Worm (Caenorhabditis elegans) whole organism, L4/young adult: ENCODE results near the gene arp-1.

Experiments used
- W03F9.2 ChIP-seq: fragments of 150-350 bp; optimal IDR thresholded peaks from 2 replicates; lab custom pipeline; 2014; ENCODE audit warnings: missing biosample characterization, missing genetic modification characterization
- him-1 ChIP-seq: sonication (generic microtip); optimal IDR thresholded peaks from 2 replicates; lab custom pipeline; 2016; ENCODE audit warnings: missing genotype, missing genetic modification reagents, missing genetic modification characterization, missing compliant biosample characterization

DNA sequence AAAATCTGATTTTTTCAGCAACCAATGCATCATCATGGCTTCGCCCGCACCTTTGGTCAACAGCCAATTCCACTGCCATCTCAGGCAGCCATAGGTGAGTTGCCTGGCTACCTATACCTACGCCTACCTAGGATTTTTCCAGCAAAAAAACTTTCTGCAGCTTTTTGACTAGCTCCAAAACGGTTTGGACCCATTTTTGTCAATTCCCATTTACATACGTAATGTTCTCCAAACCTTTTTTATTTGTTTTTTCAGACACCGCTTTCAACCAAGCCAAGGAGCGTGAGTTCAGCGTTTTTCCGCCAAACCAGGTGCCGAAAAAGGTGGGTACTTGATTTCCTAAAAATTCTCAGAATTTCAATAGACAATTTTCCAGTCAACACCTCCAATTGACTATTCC lies 23.6 kb downstream of the arp-1 start:
- no peak for TF ChIP-seq W03F9.2 (tag; lab: Kevin White, UChicago)
- no peak for TF ChIP-seq him-1 (tag; lab: Kevin White, UChicago)
